Worm (Caenorhabditis elegans): ENCODE results near the gene T05C12.4.

Gene T05C12.4

ce11 chrII:8181437-8181836, 1.3 kb upstream of the T05C12.4 start, which contains the start of gene dylt-3:
dylt-3 (plus strand) TSS chrII:8181737.
- no peak for TF ChIP-seq nhr-77 (tag; optimal IDR thresholded peaks at IDR 0.05)
- no peak for TF ChIP-seq ceh-88 (GFP tag; IDR thresholded peaks at IDR 0.05)
- no peak for TF ChIP-seq nhr-11 (tag; optimal IDR thresholded peaks at IDR 0.05)
- TF ChIP-seq fkh-8 (tag; optimal IDR thresholded peaks at IDR 0.05), result no peak
- TF ChIP-seq lir-3 (tag; optimal IDR thresholded peaks at IDR 0.05; ENCODE audit: poor library complexity), result no peak
- TF ChIP-seq unc-62 (GFP tag; optimal IDR thresholded peaks at IDR 0.05), result no peak
- TF ChIP-seq jun-1 (tag; optimal IDR thresholded peaks at IDR 0.05), result no peak
- TF ChIP-seq fkh-10 (GFP tag; optimal IDR thresholded peaks at IDR 0.05), result no peak
- TF ChIP-seq lsy-2 (tag; optimal IDR thresholded peaks at IDR 0.05), result no peak
- no peak for TF ChIP-seq mab-9 (GFP tag; IDR thresholded peaks at IDR 0.05)
- TF ChIP-seq irx-1 (tag; optimal IDR thresholded peaks at IDR 0.05), result no peak

- TF ChIP-seq C34B4.2 (tag; optimal IDR thresholded peaks at IDR 0.05) (no peak), nhr-90 (tag; optimal IDR thresholded peaks at IDR 0.05; ENCODE audit: poor library complexity) (no peak), Y116A8C.19 (tag; optimal IDR thresholded peaks at IDR 0.05; ENCODE audit: borderline replicate concordance) (no peak), dsc-1 (tag; optimal IDR thresholded peaks at IDR 0.05) (no peak), sup-37 (GFP tag; optimal IDR thresholded peaks at IDR 0.05) (no peak), mep-1 (tag; optimal IDR thresholded peaks at IDR 0.05) (no peak), nhr-12 (tag; optimal IDR thresholded peaks at IDR 0.05) (no peak), sptf-1 (tag; optimal IDR thresholded peaks at IDR 0.05) (no peak), hpl-2 (GFP tag; optimal IDR thresholded peaks at IDR 0.05) (no peak), pqm-1 (tag; optimal IDR thresholded peaks at IDR 0.05) (no peak), egl-13 (tag; optimal IDR thresholded peaks at IDR 0.05) (no peak), grh-1 (GFP tag; IDR thresholded peaks at IDR 0.05) (no peak), nhr-84 (tag; optimal IDR thresholded peaks at IDR 0.05) (no peak), blmp-1 (tag; optimal IDR thresholded peaks at IDR 0.05) (no peak), nhr-19 (GFP tag; conservative IDR thresholded peaks at IDR 0.05) (no peak)
Observed at ce11 chrII:8178614-8179013, 1.6 kb downstream of the T05C12.4 start.

- no peak for TF ChIP-seq aly-2 (tag; optimal IDR thresholded peaks at IDR 0.05)
- no peak for TF ChIP-seq irx-1 (tag; optimal IDR thresholded peaks at IDR 0.05)
- TF ChIP-seq C16A3.4 (tag; optimal IDR thresholded peaks at IDR 0.05), result no peak
- TF ChIP-seq nhr-20 (tag; optimal IDR thresholded peaks at IDR 0.05), result no peak
- TF ChIP-seq unc-130 (tag; optimal IDR thresholded peaks at IDR 0.05), result no peak
- TF ChIP-seq ztf-11 (tag; optimal IDR thresholded peaks at IDR 0.05), result no peak
- no peak for TF ChIP-seq nhr-90 (tag; optimal IDR thresholded peaks at IDR 0.05; ENCODE audit: poor library complexity)
- no peak for TF ChIP-seq lin-15B (tag; optimal IDR thresholded peaks at IDR 0.05)
- no peak for TF ChIP-seq nhr-71 (tag; optimal IDR thresholded peaks at IDR 0.05)
- no peak for TF ChIP-seq elt-3 (tag; optimal IDR thresholded peaks at IDR 0.05)
- no peak for TF ChIP-seq ceh-82 (tag; optimal IDR thresholded peaks at IDR 0.05)
- no peak for TF ChIP-seq nhr-237 (tag; optimal IDR thresholded peaks at IDR 0.05)
- TF ChIP-seq ceh-90 (tag; optimal IDR thresholded peaks at IDR 0.05), result no peak
- TF ChIP-seq C34B4.2 (tag; optimal IDR thresholded peaks at IDR 0.05), result no peak
- no peak for TF ChIP-seq nhr-19 (GFP tag; conservative IDR thresholded peaks at IDR 0.05)
- TF ChIP-seq F16B12.6 (tag; optimal IDR thresholded peaks at IDR 0.05), result no peak
- TF ChIP-seq blmp-1 (tag; optimal IDR thresholded peaks at IDR 0.05), result no peak
- TF ChIP-seq jun-1 (tag; optimal IDR thresholded peaks at IDR 0.05), result no peak
- TF ChIP-seq isw-1 (GFP tag; IDR thresholded peaks at IDR 0.05), result no peak
- no peak for TF ChIP-seq efl-3 (GFP tag; optimal IDR thresholded peaks at IDR 0.05)
Observed at ce11 chrII:8177095-8177494, 3.1 kb downstream of the T05C12.4 start, which contains the start of gene acr-14. acr-14 (minus strand) TSS chrII:8177195.

Data from whole organism, L1 larva.